Worm (Caenorhabditis elegans) whole organism, young adult: ENCODE results near the gene prk-2.

Experiments
- B0019.2 ChIP-seq: fragments of 200-800 bp; sonication (Bioruptor generic); conservative IDR thresholded peaks from 2 replicates; pipeline ENCODE4 v1.3.6; 2022; ENCODE audit warnings: missing genetic modification reagents, missing genetic modification characterization, missing compliant biosample characterization
- D2030.7 ChIP-seq: fragments of 200-800 bp; sonication (Bioruptor generic); IDR thresholded peaks from 2 replicates; pipeline ENCODE4 v1.3.6; 2022; ENCODE audit warnings: missing genetic modification reagents, missing genetic modification characterization, missing compliant biosample characterization
- F33H1.4 ChIP-seq: fragments of 200-800 bp; sonication (Bioruptor generic); IDR thresholded peaks from 2 replicates; pipeline ENCODE4 v1.3.6; 2022; ENCODE audit warnings: missing genetic modification reagents, missing genetic modification characterization, missing compliant biosample characterization
- F37B4.10 ChIP-seq: fragments of 200-800 bp; sonication (Bioruptor generic); IDR thresholded peaks from 2 replicates; pipeline ENCODE4 v1.3.6; 2022; ENCODE audit warnings: missing genetic modification characterization, missing compliant biosample characterization
- F39B2.1 ChIP-seq: fragments of 200-800 bp; sonication (Bioruptor generic); IDR thresholded peaks from 2 replicates; pipeline ENCODE4 v1.3.6; 2022; ENCODE audit warnings: missing genetic modification reagents, missing genetic modification characterization, missing compliant biosample characterization
- F55B11.4 ChIP-seq: sonication (generic microtip); optimal IDR thresholded peaks from 2 replicates; lab custom pipeline; 2016; ENCODE audit warnings: missing compliant biosample characterization, missing genetic modification characterization, borderline replicate concordance; ENCODE audit not compliant: insufficient read depth
- F57A8.1 ChIP-seq: fragments of 200-800 bp; sonication (Bioruptor generic); optimal IDR thresholded peaks from 2 replicates; lab custom pipeline; 2018; ENCODE audit warnings: mild to moderate bottlenecking, missing genetic modification characterization, moderate library complexity, missing compliant biosample characterization
- K11D2.4 ChIP-seq: fragments of 200-800 bp; sonication (Bioruptor generic); IDR thresholded peaks from 2 replicates; pipeline ENCODE4 v1.3.6; 2022; ENCODE audit warnings: missing genetic modification reagents, missing genetic modification characterization, missing compliant biosample characterization
- T07F8.4 ChIP-seq: sonication (generic microtip); optimal IDR thresholded peaks from 2 replicates; lab custom pipeline; 2016; ENCODE audit warnings: mild to moderate bottlenecking, missing genetic modification characterization, moderate library complexity, missing compliant biosample characterization
- Y53F4B.3 ChIP-seq: fragments of 200-800 bp; sonication (Bioruptor generic); IDR thresholded peaks from 2 replicates; pipeline ENCODE4 v1.3.6; 2022; ENCODE audit warnings: missing genetic modification reagents, missing genetic modification characterization, missing compliant biosample characterization
- Y95B8A.8 ChIP-seq: fragments of 200-800 bp; sonication (Bioruptor generic); IDR thresholded peaks from 2 replicates; pipeline ENCODE4 v1.3.6; 2022; ENCODE audit warnings: missing genetic modification reagents, missing genetic modification characterization, missing compliant biosample characterization
- ZK185.1 ChIP-seq: sonication (generic microtip); optimal IDR thresholded peaks from 2 replicates; lab custom pipeline; 2016; ENCODE audit warnings: mild to moderate bottlenecking, missing genetic modification characterization, missing compliant biosample characterization; ENCODE audit not compliant: poor library complexity, severe bottlenecking
- athp-1 ChIP-seq: sonication (generic microtip); optimal IDR thresholded peaks from 2 replicates; lab custom pipeline; 2017; ENCODE audit warnings: mild to moderate bottlenecking, missing genetic modification characterization, missing compliant biosample characterization
- attf-6 ChIP-seq: fragments of 200-800 bp; sonication (Bioruptor generic); IDR thresholded peaks from 2 replicates; pipeline ENCODE4 v1.3.6; 2022; ENCODE audit warnings: missing genetic modification reagents, missing genetic modification characterization, missing compliant biosample characterization
- bed-1 ChIP-seq: fragments of 200-800 bp; sonication (Bioruptor generic); IDR thresholded peaks from 2 replicates; pipeline ENCODE4 v1.3.6; 2022; ENCODE audit warnings: missing genetic modification reagents, missing genetic modification characterization, missing compliant biosample characterization
- ccch-3 ChIP-seq: fragments of 200-800 bp; sonication (Bioruptor generic); optimal IDR thresholded peaks from 2 replicates; lab custom pipeline; 2018; ENCODE audit warnings: mild to moderate bottlenecking, missing genetic modification characterization, missing compliant biosample characterization
- cebp-1 ChIP-seq, 2 experiments: fragments of 200-800 bp in 1 of 2; sonication (Bioruptor generic) in 1 of 2; sonication (generic microtip) in 1 of 2; IDR thresholded peaks in 1 of 2; optimal IDR thresholded peaks in 1 of 2; 2 replicates each; pipeline versions ENCODE4 v1.3.6 to Lab custom; 2017 to 2022; ENCODE audit warnings: missing compliant biosample characterization in 2 of 2, missing genetic modification characterization in 2 of 2, mild to moderate bottlenecking in 1 of 2, missing genetic modification reagents in 1 of 2, moderate library complexity in 1 of 2
- ceh-91 ChIP-seq: fragments of 200-800 bp; sonication (Bioruptor generic); IDR thresholded peaks from 2 replicates; pipeline ENCODE4 v1.3.6; 2022; ENCODE audit warnings: missing genetic modification reagents, missing genetic modification characterization, missing compliant biosample characterization
- dpff-1 ChIP-seq: sonication (generic microtip); optimal IDR thresholded peaks from 2 replicates; lab custom pipeline; 2017; ENCODE audit warnings: mild to moderate bottlenecking, missing genetic modification characterization, missing compliant biosample characterization
- dpl-1 ChIP-seq: fragments of 150-350 bp; optimal IDR thresholded peaks from 2 replicates; lab custom pipeline; 2014; ENCODE audit warnings: missing biosample characterization, missing genetic modification reagents, missing genetic modification characterization
- egl-44 ChIP-seq: fragments of 200-800 bp; sonication (Bioruptor generic); IDR thresholded peaks from 2 replicates; pipeline ENCODE4 v1.3.6; 2022; ENCODE audit warnings: missing genetic modification reagents, missing genetic modification characterization, missing compliant biosample characterization
- him-1 ChIP-seq: sonication (generic microtip); optimal IDR thresholded peaks from 2 replicates; lab custom pipeline; 2016; ENCODE audit warnings: missing genotype, missing genetic modification reagents, missing genetic modification characterization, missing compliant biosample characterization
- hlh-26 ChIP-seq: fragments of 200-800 bp; sonication (Bioruptor generic); conservative IDR thresholded peaks from 2 replicates; pipeline ENCODE4 v1.3.6; 2022; ENCODE audit warnings: missing genetic modification reagents, missing genetic modification characterization, missing compliant biosample characterization
- hrde-1 ChIP-seq: sonication (generic microtip); optimal IDR thresholded peaks from 2 replicates; lab custom pipeline; 2016; ENCODE audit warnings: missing genetic modification characterization, mild to moderate bottlenecking, missing compliant biosample characterization, moderate library complexity, missing genotype, missing genetic modification reagents, borderline replicate concordance
- let-607 ChIP-seq, 2 experiments: fragments of 200-800 bp in 1 of 2; sonication (Bioruptor generic) in 1 of 2; sonication (generic microtip) in 1 of 2; optimal IDR thresholded peaks; 2 replicates each; lab custom pipeline; 2016 to 2018; ENCODE audit warnings: mild to moderate bottlenecking in 2 of 2, missing compliant biosample characterization in 2 of 2, missing genetic modification characterization in 2 of 2, moderate library complexity in 2 of 2, missing genotype in 1 of 2
- lin-35 ChIP-seq, 3 experiments: fragments of 150-350 bp in 2 of 3; sonication (generic microtip) in 1 of 3; optimal IDR thresholded peaks; 2 replicates each; lab custom pipeline; 2014 to 2018; ENCODE audit warnings: missing biosample characterization in 3 of 3, missing genetic modification characterization in 3 of 3, missing genetic modification reagents in 3 of 3
- lin-40 ChIP-seq: sonication (generic microtip); optimal IDR thresholded peaks from 2 replicates; lab custom pipeline; 2016; ENCODE audit warnings: missing genetic modification characterization, mild to moderate bottlenecking, missing compliant biosample characterization, missing genotype, missing genetic modification reagents
- lsl-1 ChIP-seq: fragments of 200-800 bp; sonication (Bioruptor generic); optimal IDR thresholded peaks from 2 replicates; lab custom pipeline; 2018; ENCODE audit warnings: mild to moderate bottlenecking, missing genetic modification characterization, moderate library complexity, missing compliant biosample characterization
- madf-10 ChIP-seq: sonication (generic microtip); optimal IDR thresholded peaks from 2 replicates; lab custom pipeline; 2016; ENCODE audit warnings: mild to moderate bottlenecking, missing genetic modification characterization, missing compliant biosample characterization
- mes-4 ChIP-seq: sonication (generic microtip); optimal IDR thresholded peaks from 2 replicates; lab custom pipeline; 2016; ENCODE audit warnings: missing genotype, missing genetic modification characterization, missing compliant biosample characterization
- nfya-2 ChIP-seq: fragments of 200-800 bp; sonication (Bioruptor generic); IDR thresholded peaks from 2 replicates; pipeline ENCODE4 v1.3.6; 2022; ENCODE audit warnings: missing genetic modification reagents, missing genetic modification characterization, missing compliant biosample characterization
- nfyb-1 ChIP-seq: fragments of 200-800 bp; sonication (Bioruptor generic); IDR thresholded peaks from 2 replicates; pipeline ENCODE4 v1.3.6; 2022; ENCODE audit warnings: missing genetic modification reagents, missing genetic modification characterization, missing compliant biosample characterization
- nhr-179 ChIP-seq: sonication (generic microtip); optimal IDR thresholded peaks from 2 replicates; lab custom pipeline; 2016; ENCODE audit warnings: mild to moderate bottlenecking, missing genetic modification characterization, missing compliant biosample characterization
- nhr-80 ChIP-seq: sonication (generic microtip); optimal IDR thresholded peaks from 2 replicates; lab custom pipeline; 2016; ENCODE audit warnings: missing genetic modification characterization, missing compliant biosample characterization
- pbrm-1 ChIP-seq: fragments of 200-800 bp; sonication (Bioruptor generic); IDR thresholded peaks from 2 replicates; pipeline ENCODE4 v1.3.6; 2022; ENCODE audit warnings: missing genetic modification reagents, missing genetic modification characterization, missing compliant biosample characterization
- rcor-1 ChIP-seq: fragments of 200-800 bp; sonication (Bioruptor generic); IDR thresholded peaks from 2 replicates; pipeline ENCODE4 v1.3.6; 2022; ENCODE audit warnings: missing genetic modification reagents, missing genetic modification characterization, missing compliant biosample characterization
- rec-8 ChIP-seq, 2 experiments: sonication (generic microtip); optimal IDR thresholded peaks; 2 replicates each; lab custom pipeline; 2016; ENCODE audit warnings: mild to moderate bottlenecking in 2 of 2, missing genetic modification characterization in 2 of 2, missing genetic modification reagents in 2 of 2, missing genotype in 2 of 2, missing biosample characterization in 1 of 2, missing compliant biosample characterization in 1 of 2, moderate library complexity in 1 of 2
- snpc-1.1 ChIP-seq: sonication (generic microtip); optimal IDR thresholded peaks from 2 replicates; lab custom pipeline; 2017; ENCODE audit warnings: missing genetic modification characterization, mild to moderate bottlenecking, missing compliant biosample characterization, antibody characterized with exemption, moderate library complexity, missing genotype, missing genetic modification reagents; ENCODE audit not compliant: insufficient read depth
- snpc-3.4 ChIP-seq: sonication (generic microtip); optimal IDR thresholded peaks from 2 replicates; lab custom pipeline; 2017; ENCODE audit warnings: missing genetic modification characterization, mild to moderate bottlenecking, missing compliant biosample characterization, antibody characterized with exemption, moderate library complexity, missing genotype, missing genetic modification reagents
- snpc-4 ChIP-seq, 5 experiments: fragments of 150-350 bp in 1 of 5; sonication (generic microtip) in 4 of 5; optimal IDR thresholded peaks; 2 replicates each; lab custom pipeline; 2014 to 2018; ENCODE audit warnings: missing genetic modification characterization in 5 of 5, missing biosample characterization in 3 of 5, antibody characterized with exemption in 2 of 5, mild to moderate bottlenecking in 2 of 5, missing compliant biosample characterization in 2 of 5, missing genotype in 2 of 5, moderate library complexity in 2 of 5, missing genetic modification reagents in 1 of 5
- tbp1 ChIP-seq: fragments of 200-800 bp; sonication (Bioruptor generic); optimal IDR thresholded peaks from 2 replicates; lab custom pipeline; 2018; ENCODE audit warnings: mild to moderate bottlenecking, missing genetic modification characterization, missing compliant biosample characterization
- tbx-9 ChIP-seq: sonication (generic microtip); optimal IDR thresholded peaks from 2 replicates; lab custom pipeline; 2016; ENCODE audit warnings: borderline replicate concordance, missing genetic modification characterization, inconsistent platforms, missing compliant biosample characterization
- xnd-1 ChIP-seq: sonication (generic microtip); optimal IDR thresholded peaks from 2 replicates; lab custom pipeline; 2016; ENCODE audit warnings: missing genotype, missing genetic modification reagents, missing genetic modification characterization, missing compliant biosample characterization
- zfh-2 ChIP-seq: fragments of 200-800 bp; sonication (Bioruptor generic); conservative IDR thresholded peaks from 2 replicates; pipeline ENCODE4 v1.3.6; 2022; ENCODE audit warnings: missing genetic modification reagents, missing genetic modification characterization, missing compliant biosample characterization
- ztf-25 ChIP-seq: fragments of 200-800 bp; sonication (Bioruptor generic); IDR thresholded peaks from 2 replicates; pipeline ENCODE4 v1.3.6; 2022; ENCODE audit warnings: missing genetic modification reagents, missing genetic modification characterization, missing compliant biosample characterization
- ztf-28 ChIP-seq: fragments of 200-800 bp; sonication (Bioruptor generic); IDR thresholded peaks from 2 replicates; pipeline ENCODE4 v1.3.6; 2022; ENCODE audit warnings: missing genetic modification reagents, missing genetic modification characterization, missing compliant biosample characterization

The prk-2 gene

DNA sequence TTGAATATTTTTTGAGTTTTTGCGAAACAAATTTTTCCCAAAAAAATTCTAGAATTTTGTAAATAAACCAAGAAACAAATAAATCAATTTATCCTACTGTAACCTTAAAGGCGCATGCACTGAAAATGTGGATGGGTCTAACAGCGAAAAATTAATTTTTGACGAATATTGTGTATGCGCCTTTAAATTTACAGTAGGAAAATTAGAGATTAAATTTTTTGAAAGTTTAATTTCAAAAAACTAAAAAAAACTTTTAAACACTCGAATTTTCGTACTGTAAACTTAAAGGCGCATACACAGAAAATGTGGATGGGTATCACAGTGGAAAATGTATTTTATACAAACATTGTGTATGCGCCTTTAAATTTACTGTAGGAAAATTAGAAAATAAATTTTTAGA, 20.1 kb upstream of the prk-2 start (continued):
- TF ChIP-seq tbp1: peak; percentile 49
- no peak for TF ChIP-seq F37B4.10 (GFP tag; lab: Robert Waterston, UW)
- 0 out of 2 replicates have a peak, but pooled peaks have one; percentile 36 for TF ChIP-seq nfyb-1 (GFP tag; lab: Robert Waterston, UW)
- peak; percentile 9 for TF ChIP-seq hrde-1 (tag; lab: Kevin White, UChicago)
- no peak for TF ChIP-seq cebp-1 (GFP tag; IDR thresholded peaks at IDR 0.05; lab: Robert Waterston, UW)
- no peak for TF ChIP-seq cebp-1 (tag; optimal IDR thresholded peaks at IDR 0.05; lab: Kevin White, UChicago)
- TF ChIP-seq F39B2.1 (GFP tag; lab: Robert Waterston, UW): no peak
- TF ChIP-seq athp-1: peak; percentile 62
- TF ChIP-seq nhr-179 (tag; lab: Kevin White, UChicago): no peak
- TF ChIP-seq him-1 (tag; lab: Kevin White, UChicago): peak; percentile 83
- TF ChIP-seq rcor-1 (GFP tag; lab: Robert Waterston, UW): peak; percentile 51
- TF ChIP-seq bed-1 (GFP tag; lab: Robert Waterston, UW): no peak
- TF ChIP-seq tbx-9 (tag; lab: Kevin White, UChicago): no peak
- TF ChIP-seq F57A8.1 (GFP tag; lab: Kevin White, UChicago): no peak
- no peak for TF ChIP-seq T07F8.4 (tag; lab: Kevin White, UChicago)
- TF ChIP-seq dpl-1 (GFP tag; lab: Kevin White, UChicago): peak; percentile 27
- TF ChIP-seq F55B11.4 (tag; lab: Kevin White, UChicago): no peak
- peak; percentile 99 for TF ChIP-seq xnd-1 (tag; lab: Kevin White, UChicago)
- TF ChIP-seq ccch-3 (GFP tag; lab: Kevin White, UChicago): no peak
- 0 out of 2 replicates have a peak, but pooled peaks have one; percentile 22 for TF ChIP-seq Y95B8A.8
- TF ChIP-seq let-607 (tag; optimal IDR thresholded peaks at IDR 0.05; lab: Kevin White, UChicago): no peak
- TF ChIP-seq snpc-4 (GFP tag; optimal IDR thresholded peaks at IDR 0.05; lab: Kevin White, UChicago): no peak
- no peak for TF ChIP-seq snpc-4 (tag; optimal IDR thresholded peaks at IDR 0.05; lab: Kevin White, UChicago)
- no peak for TF ChIP-seq zfh-2 (GFP tag; lab: Robert Waterston, UW)
- no peak for TF ChIP-seq K11D2.4 (GFP tag; lab: Robert Waterston, UW)
- TF ChIP-seq hlh-26 (GFP tag; lab: Robert Waterston, UW): no peak
- TF ChIP-seq ztf-28 (GFP tag; lab: Robert Waterston, UW): no peak
- TF ChIP-seq Y53F4B.3: no peak
- peak; percentile 87 for TF ChIP-seq ceh-91 (GFP tag; lab: Robert Waterston, UW)
- TF ChIP-seq snpc-3.4 (tag; lab: Kevin White, UChicago): peak; percentile 65
- TF ChIP-seq attf-6 (GFP tag; lab: Robert Waterston, UW): 0 out of 2 replicates have a peak, but pooled peaks have one; percentile 12
- peak; percentile 57; the same call in 1 of the 2 replicates for TF ChIP-seq pbrm-1 (GFP tag; lab: Robert Waterston, UW)
- no peak for TF ChIP-seq rec-8 (tag; optimal IDR thresholded peaks at IDR 0.05; lab: Kevin White, UChicago)
- TF ChIP-seq ZK185.1 (tag; lab: Kevin White, UChicago): no peak
- no peak for TF ChIP-seq egl-44 (GFP tag; lab: Robert Waterston, UW)
- peak; percentile 48 for TF ChIP-seq snpc-1.1 (tag; lab: Kevin White, UChicago)
- TF ChIP-seq ztf-25 (GFP tag; lab: Robert Waterston, UW): no peak
- no peak for TF ChIP-seq nfya-2 (GFP tag; lab: Robert Waterston, UW)
- no peak for TF ChIP-seq dpff-1 (tag; lab: Kevin White, UChicago)
- peak; percentile 99 for TF ChIP-seq lsl-1 (GFP tag; lab: Kevin White, UChicago)
- peak; percentile 93 for TF ChIP-seq D2030.7 (GFP tag; lab: Robert Waterston, UW)
- TF ChIP-seq nhr-80 (tag; lab: Kevin White, UChicago): no peak
- TF ChIP-seq B0019.2 (GFP tag; lab: Robert Waterston, UW): 0 out of 2 replicates have a peak, but pooled peaks have one; percentile 7
- TF ChIP-seq lin-35 (GFP tag; optimal IDR thresholded peaks at IDR 0.05; lab: Kevin White, UChicago): no peak
- TF ChIP-seq madf-10 (tag; lab: Kevin White, UChicago): no peak
- TF ChIP-seq F33H1.4 (GFP tag; lab: Robert Waterston, UW): peak; percentile 98
- no peak for TF ChIP-seq lin-40 (tag; lab: Kevin White, UChicago)
- no peak for TF ChIP-seq mes-4 (tag; lab: Kevin White, UChicago)
